Fruit fly (Drosophila melanogaster) whole organism, wandering third instar larva: ENCODE measurements around the gene Atac3.

Experiments
- Abd-B ChIP-seq: fragments of >200 bp; optimal IDR thresholded peaks from 2 replicates; lab custom pipeline; 2017; ENCODE audit warnings: missing biosample characterization, missing genetic modification characterization
- Dfd ChIP-seq: fragments of >200 bp; optimal IDR thresholded peaks from 2 replicates; lab custom pipeline; 2017; ENCODE audit warnings: missing biosample characterization, missing genetic modification characterization
- HLH106 ChIP-seq: fragments of 200-800 bp; optimal IDR thresholded peaks from 3 replicates; lab custom pipeline; 2019; ENCODE audit warnings: missing biosample characterization, mild to moderate bottlenecking, missing genetic modification characterization, moderate library complexity
- Hnf4 ChIP-seq: fragments of 200-800 bp; sonication (Bioruptor generic); optimal IDR thresholded peaks from 2 replicates; lab custom pipeline; 2016; ENCODE audit warnings: missing biosample characterization, mild to moderate bottlenecking, missing genetic modification characterization
- Myc ChIP-seq: fragments of >200 bp; optimal IDR thresholded peaks from 2 replicates; lab custom pipeline; 2017
- N ChIP-seq: fragments of >200 bp; optimal IDR thresholded peaks from 2 replicates; lab custom pipeline; 2018; ENCODE audit warnings: missing biosample characterization, missing external identifiers, missing genetic modification characterization
- OdsH ChIP-seq: fragments of 200-800 bp; sonication (Bioruptor generic); optimal IDR thresholded peaks from 2 replicates; lab custom pipeline; 2016; ENCODE audit warnings: missing biosample characterization, mild to moderate bottlenecking, missing genetic modification characterization
- dmrt93B ChIP-seq: fragments of 200-800 bp; sonication (Bioruptor generic); optimal IDR thresholded peaks from 2 replicates; lab custom pipeline; 2018; ENCODE audit warnings: missing biosample characterization, mild to moderate bottlenecking, missing genetic modification characterization
- h ChIP-seq: fragments of 200-800 bp; sonication (Bioruptor generic); optimal IDR thresholded peaks from 3 replicates; lab custom pipeline; 2016; ENCODE audit warnings: missing biosample characterization, mild to moderate bottlenecking, missing genetic modification characterization
- psq ChIP-seq: fragments of 200-800 bp; sonication (Bioruptor generic); optimal IDR thresholded peaks from 3 replicates; lab custom pipeline; 2017; ENCODE audit warnings: missing biosample characterization, mild to moderate bottlenecking, missing genetic modification characterization, moderate library complexity
- sv ChIP-seq: fragments of 200-800 bp; sonication (Bioruptor generic); optimal IDR thresholded peaks from 3 replicates; lab custom pipeline; 2016; ENCODE audit warnings: missing biosample characterization, missing genetic modification characterization

DNA sequence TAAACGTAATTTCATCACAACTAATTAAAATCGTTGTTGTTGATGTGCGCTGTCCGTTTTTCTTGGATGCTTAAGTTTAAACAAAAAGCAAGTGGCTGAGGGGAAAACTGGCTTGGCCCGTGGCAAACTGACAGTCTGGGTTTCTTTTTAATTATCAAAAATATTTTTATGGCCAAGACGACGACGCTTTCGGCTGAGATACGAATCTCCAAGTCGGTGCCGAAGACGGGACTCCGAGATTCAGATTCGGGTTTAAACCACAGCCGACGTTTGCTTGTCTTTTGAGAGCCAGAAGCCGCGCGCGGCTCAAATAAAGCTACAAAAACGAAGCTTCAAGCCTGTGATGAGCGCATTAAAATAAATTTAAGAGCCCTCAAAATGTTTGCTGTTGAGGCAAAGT is 47.9 kb upstream of the Atac3 start:
- TF ChIP-seq Abd-B (GFP tag; lab: Kevin White, UChicago) (no peak), OdsH (GFP tag; lab: Kevin White, UChicago) (no peak), h (GFP tag; lab: Kevin White, UChicago) (no peak), HLH106 (tag; lab: Kevin White, UChicago) (no peak), Myc (lab: Kevin White, UChicago) (no peak), sv (no peak), N (GFP tag; lab: Kevin White, UChicago) (no peak), psq (GFP tag; lab: Kevin White, UChicago) (no peak), Dfd (GFP tag; lab: Kevin White, UChicago) (no peak), Hnf4 (GFP tag; lab: Kevin White, UChicago) (no peak), dmrt93B (GFP tag; lab: Kevin White, UChicago) (no peak)
